Fruit fly (Drosophila melanogaster) whole organism, wandering third instar larva: ENCODE results near the gene Skadu.

ENCODE experiments used
- Abd-B ChIP-seq: fragments of >200 bp; optimal IDR thresholded peaks from 2 replicates; lab custom pipeline; 2017; ENCODE audit warnings: missing biosample characterization, missing genetic modification characterization
- CG9705 ChIP-seq: fragments of 200-800 bp; sonication (Bioruptor generic); optimal IDR thresholded peaks from 2 replicates; lab custom pipeline; 2018; ENCODE audit warnings: missing biosample characterization, mild to moderate bottlenecking, missing genetic modification characterization
- HLH106 ChIP-seq: fragments of 200-800 bp; optimal IDR thresholded peaks from 3 replicates; lab custom pipeline; 2019; ENCODE audit warnings: missing biosample characterization, mild to moderate bottlenecking, missing genetic modification characterization, moderate library complexity
- Jra ChIP-seq: sonication (Bioruptor generic); optimal IDR thresholded peaks from 2 replicates; lab custom pipeline; 2016; ENCODE audit warnings: missing biosample characterization, missing genetic modification characterization
- Mio ChIP-seq: sonication (Bioruptor generic); optimal IDR thresholded peaks from 2 replicates; lab custom pipeline; 2016; ENCODE audit warnings: missing biosample characterization, missing genetic modification characterization
- Myc ChIP-seq: fragments of >200 bp; optimal IDR thresholded peaks from 2 replicates; lab custom pipeline; 2017
- OdsH ChIP-seq: fragments of 200-800 bp; sonication (Bioruptor generic); optimal IDR thresholded peaks from 2 replicates; lab custom pipeline; 2016; ENCODE audit warnings: missing biosample characterization, mild to moderate bottlenecking, missing genetic modification characterization
- Rel ChIP-seq, 2 experiments: fragments of 200-800 bp; sonication (Bioruptor generic) in 1 of 2; optimal IDR thresholded peaks; 2 replicates in 1 of 2; 3 replicates in 1 of 2; lab custom pipeline; 2016 to 2019; ENCODE audit warnings: mild to moderate bottlenecking in 2 of 2, missing biosample characterization in 2 of 2, missing genetic modification characterization in 2 of 2, moderate library complexity in 1 of 2
- Sp1 ChIP-seq: fragments of 200-800 bp; sonication (Bioruptor generic); optimal IDR thresholded peaks from 3 replicates; lab custom pipeline; 2019; ENCODE audit warnings: missing biosample characterization, mild to moderate bottlenecking, missing genetic modification characterization, moderate library complexity
- Vsx2 ChIP-seq: fragments of 200-300, 225-300 bp; sonication (Bioruptor generic); optimal IDR thresholded peaks from 2 replicates; lab custom pipeline; 2018; ENCODE audit warnings: missing biosample characterization, missing genetic modification characterization; ENCODE audit not compliant: partially characterized antibody
- br ChIP-seq: fragments of 200-800 bp; sonication (Bioruptor generic); optimal IDR thresholded peaks from 2 replicates; lab custom pipeline; 2016; ENCODE audit warnings: missing biosample characterization, missing genetic modification characterization
- brk ChIP-seq: fragments of 200-800 bp; sonication (Bioruptor generic); optimal IDR thresholded peaks from 2 replicates; lab custom pipeline; 2016; ENCODE audit warnings: missing biosample characterization, mild to moderate bottlenecking, missing genetic modification characterization
- dl ChIP-seq, 2 experiments: fragments of 175-275, 200-275 bp in 1 of 2; fragments of 200-275 bp in 1 of 2; sonication (Bioruptor generic); optimal IDR thresholded peaks; lab custom pipeline; 2018; ENCODE audit warnings: mild to moderate bottlenecking in 2 of 2, missing biosample characterization in 2 of 2, missing genetic modification characterization in 2 of 2, moderate library complexity in 2 of 2; ENCODE audit not compliant: partially characterized antibody in 2 of 2, insufficient read depth in 1 of 2
- dmrt93B ChIP-seq: fragments of 200-800 bp; sonication (Bioruptor generic); optimal IDR thresholded peaks from 2 replicates; lab custom pipeline; 2018; ENCODE audit warnings: missing biosample characterization, mild to moderate bottlenecking, missing genetic modification characterization
- ey ChIP-seq: fragments of 200-800 bp; sonication (Bioruptor generic); optimal IDR thresholded peaks from 2 replicates; lab custom pipeline; 2016; ENCODE audit warnings: missing biosample characterization, missing genetic modification characterization
- fru ChIP-seq: fragments of 200-800 bp; sonication (Bioruptor generic); optimal IDR thresholded peaks from 3 replicates; lab custom pipeline; 2016; ENCODE audit warnings: missing biosample characterization, mild to moderate bottlenecking, missing genetic modification characterization
- h ChIP-seq: fragments of 200-800 bp; sonication (Bioruptor generic); optimal IDR thresholded peaks from 3 replicates; lab custom pipeline; 2016; ENCODE audit warnings: missing biosample characterization, mild to moderate bottlenecking, missing genetic modification characterization
- jim ChIP-seq: fragments of 175-275, 200-325 bp; sonication (Bioruptor generic); optimal IDR thresholded peaks from 2 replicates; lab custom pipeline; 2016; ENCODE audit warnings: missing biosample characterization, mild to moderate bottlenecking, missing genetic modification characterization
- pan ChIP-seq: fragments of >200 bp; optimal IDR thresholded peaks from 2 replicates; lab custom pipeline; 2017
- psq ChIP-seq: fragments of 200-800 bp; sonication (Bioruptor generic); optimal IDR thresholded peaks from 3 replicates; lab custom pipeline; 2017; ENCODE audit warnings: missing biosample characterization, mild to moderate bottlenecking, missing genetic modification characterization, moderate library complexity
- sage ChIP-seq: fragments of 200-800 bp; sonication (Bioruptor generic); optimal IDR thresholded peaks from 2 replicates; lab custom pipeline; 2016; ENCODE audit warnings: missing biosample characterization, mild to moderate bottlenecking, missing genetic modification characterization
- sv ChIP-seq: fragments of 200-800 bp; sonication (Bioruptor generic); optimal IDR thresholded peaks from 3 replicates; lab custom pipeline; 2016; ENCODE audit warnings: missing biosample characterization, missing genetic modification characterization

The Skadu gene

dm6 chr2L:15550072-15550471 lies 2.8 kb downstream of the Skadu start, which contains the start of gene CG15256:
CG15256 (plus strand) TSS chr2L:15550372.
- TF ChIP-seq ey (GFP tag; lab: Kevin White, UChicago) (no peak), CG9705 (GFP tag; lab: Kevin White, UChicago) (no peak), brk (GFP tag; lab: Kevin White, UChicago) (no peak), pan (lab: Kevin White, UChicago) (no peak), psq (no peak), Jra (GFP tag; lab: Kevin White, UChicago) (no peak), dmrt93B (GFP tag; lab: Kevin White, UChicago) (no peak), jim (GFP tag; lab: Kevin White, UChicago) (no peak), br (GFP tag; lab: Kevin White, UChicago) (no peak), Sp1 (GFP tag; lab: Kevin White, UChicago) (no peak), sage (GFP tag; lab: Kevin White, UChicago) (no peak), fru (GFP tag; lab: Kevin White, UChicago) (no peak), Myc (no peak), Vsx2 (GFP tag; lab: Kevin White, UChicago) (no peak), h (GFP tag; lab: Kevin White, UChicago) (no peak), OdsH (GFP tag; lab: Kevin White, UChicago) (no peak), Mio (no peak), dl (GFP tag; optimal IDR thresholded peaks at IDR 0.05; lab: Kevin White, UChicago; ENCODE audit: insufficient read depth in 1 of 2, partially characterized antibody in 2 of 2) (no peak), HLH106 (no peak)

dm6 chr2L:15552480-15552879 lies 5.2 kb downstream of the Skadu start, which contains the start of gene kek3:
kek3 (plus strand) TSS chr2L:15552723.
- TF ChIP-seq sv (GFP tag; lab: Kevin White, UChicago) (no peak), Rel (GFP tag; optimal IDR thresholded peaks at IDR 0.05; lab: Kevin White, UChicago) (no peak), Rel (tag; optimal IDR thresholded peaks at IDR 0.05; lab: Kevin White, UChicago) (no peak)

- no peak for TF ChIP-seq Abd-B
- TF ChIP-seq Jra (GFP tag; lab: Kevin White, UChicago), result no peak
- TF ChIP-seq, all 38 proteins: peak for 0
These were observed 8.5 kb downstream of the Skadu start for dm6 chr2L:15555770-15556169.
